Fruit fly (Drosophila melanogaster): Measurements from ENCODE around the gene srw.

Gene srw

dm6 chr3L:4304244-4304959, 21.1 kb upstream of the srw start:
- TF ChIP-seq salm (tag; optimal IDR thresholded peaks at IDR 0.05) (no peak), Dad (GFP tag; optimal IDR thresholded peaks at IDR 0.05) (no peak), Xrp1 (GFP tag; IDR thresholded peaks at IDR 0.05) (peak; percentile 44; the same call in 1 of the 2 replicates), shn (GFP tag; optimal IDR thresholded peaks at IDR 0.05) (no peak), CG10267 (tag; optimal IDR thresholded peaks at IDR 0.05) (no peak), cg (GFP tag; optimal IDR thresholded peaks at IDR 0.05) (no peak), CG10959 (GFP tag; IDR thresholded peaks at IDR 0.05) (no peak), klu (GFP tag; IDR thresholded peaks at IDR 0.05) (no peak), CG8281 (tag; optimal IDR thresholded peaks at IDR 0.05) (no peak), fd102C (GFP tag; optimal IDR thresholded peaks at IDR 0.05) (no peak), fru (optimal IDR thresholded peaks at IDR 0.05) (no peak), ci (GFP tag; IDR thresholded peaks at IDR 0.05) (0 out of 3 replicates have a peak, but pooled peaks have one; percentile 8), CG18011 (GFP tag; optimal IDR thresholded peaks at IDR 0.05) (no peak), sens (GFP tag) (peak; percentile 85), Dll (GFP tag; IDR thresholded peaks at IDR 0.05; ENCODE audit: partially characterized antibody) (no peak), vvl (GFP tag; IDR thresholded peaks at IDR 0.05) (0 out of 2 replicates have a peak, but pooled peaks have one; percentile 26), lov (optimal IDR thresholded peaks at IDR 0.05) (no peak), lov (GFP tag; IDR thresholded peaks at IDR 0.05) (no peak), Sry-δ (GFP tag; optimal IDR thresholded peaks at IDR 0.05) (no peak), CG32767 (GFP tag; IDR thresholded peaks at IDR 0.05) (no peak), Optix (GFP tag; IDR thresholded peaks at IDR 0.05) (no peak), bsh (GFP tag; optimal IDR thresholded peaks at IDR 0.05) (peak in 1 of 2 experiments; percentile 31), CG12744 (GFP tag; optimal IDR thresholded peaks at IDR 0.05) (no peak), tup (GFP tag; optimal IDR thresholded peaks at IDR 0.05) (no peak), MESR4 (GFP tag; optimal IDR thresholded peaks at IDR 0.05) (no peak), Sox102F (GFP tag; optimal IDR thresholded peaks at IDR 0.05) (peak; percentile 0), NfI (GFP tag; optimal IDR thresholded peaks at IDR 0.05) (no peak), CG15696 (tag; optimal IDR thresholded peaks at IDR 0.05) (no peak), CG11247 (GFP tag; IDR thresholded peaks at IDR 0.05) (no peak), sob (GFP tag; IDR thresholded peaks at IDR 0.05) (no peak), nom (GFP tag; optimal IDR thresholded peaks at IDR 0.05) (peak; percentile 25), Max (GFP tag; optimal IDR thresholded peaks at IDR 0.05) (no peak), CG18476 (GFP tag; optimal IDR thresholded peaks at IDR 0.05) (no peak), Antp (GFP tag; optimal IDR thresholded peaks at IDR 0.05) (no peak), gcm2 (GFP tag; optimal IDR thresholded peaks at IDR 0.05) (no peak), Drgx (GFP tag; IDR thresholded peaks at IDR 0.05) (peak; percentile 95), chm (GFP tag; IDR thresholded peaks at IDR 0.05) (peak; percentile 29; the same call in 1 of the 2 replicates), ftz-f1 (GFP tag; optimal IDR thresholded peaks at IDR 0.05) (no peak), NFAT (GFP tag; IDR thresholded peaks at IDR 0.05) (no peak), gt (GFP tag; IDR thresholded peaks at IDR 0.05) (no peak), sima (GFP tag; optimal IDR thresholded peaks at IDR 0.05) (no peak), CG2129 (GFP tag; IDR thresholded peaks at IDR 0.05; ENCODE audit: partially characterized antibody) (no peak), CG13424 (tag; optimal IDR thresholded peaks at IDR 0.05) (no peak), Vsx1 (GFP tag; optimal IDR thresholded peaks at IDR 0.05) (no peak), jing (GFP tag; optimal IDR thresholded peaks at IDR 0.05) (no peak), CG17568 (GFP tag; optimal IDR thresholded peaks at IDR 0.05) (no peak), CG18764 (GFP tag; optimal IDR thresholded peaks at IDR 0.05) (no peak), Nf-YB (GFP tag; optimal IDR thresholded peaks at IDR 0.05) (no peak), Ets65A (GFP tag) (peak; percentile 85), CG3281 (GFP tag; optimal IDR thresholded peaks at IDR 0.05) (no peak), tin (GFP tag; optimal IDR thresholded peaks at IDR 0.05) (no peak)
